Fruit fly (Drosophila melanogaster): Measurements from ENCODE around the gene comt.

comt gene

dm6 chrX:13211357-13212137 lies 47.3 kb upstream of the comt start, which contains the start of gene sno (continued):
- TF ChIP-seq Lpt (GFP tag; optimal IDR thresholded peaks at IDR 0.05) (no peak), Ssrp (tag; optimal IDR thresholded peaks at IDR 0.05) (no peak), CG15696 (tag; optimal IDR thresholded peaks at IDR 0.05) (no peak), Poxn (GFP tag; IDR thresholded peaks at IDR 0.05) (no peak), Dip3 (GFP tag; optimal IDR thresholded peaks at IDR 0.05) (no peak), MESR4 (GFP tag; optimal IDR thresholded peaks at IDR 0.05) (peak; percentile 77), oc (tag; optimal IDR thresholded peaks at IDR 0.05) (no peak), E2f1 (GFP tag; IDR thresholded peaks at IDR 0.05) (no peak), CG1647 (GFP tag; optimal IDR thresholded peaks at IDR 0.05) (no peak), Optix (GFP tag; IDR thresholded peaks at IDR 0.05) (no peak), CG1832 (GFP tag; optimal IDR thresholded peaks at IDR 0.05) (no peak), usp (GFP tag; optimal IDR thresholded peaks at IDR 0.05) (no peak), amos (GFP tag; IDR thresholded peaks at IDR 0.05; ENCODE audit: partially characterized antibody) (peak; percentile 89), disco-r (GFP tag; optimal IDR thresholded peaks at IDR 0.05) (no peak), CG12104 (GFP tag; optimal IDR thresholded peaks at IDR 0.05) (no peak), C15 (GFP tag; IDR thresholded peaks at IDR 0.05) (no peak), lilli (GFP tag; optimal IDR thresholded peaks at IDR 0.05) (no peak), CG7271 (tag; optimal IDR thresholded peaks at IDR 0.05) (no peak), chm (GFP tag; IDR thresholded peaks at IDR 0.05) (0 out of 2 replicates have a peak, but pooled peaks have one; percentile 14), CG1024 (GFP tag; IDR thresholded peaks at IDR 0.05) (no peak), CG12219 (GFP tag; optimal IDR thresholded peaks at IDR 0.05) (no peak), slp2 (GFP tag; optimal IDR thresholded peaks at IDR 0.05) (no peak), CG14014 (GFP tag; IDR thresholded peaks at IDR 0.05) (no peak), H15 (GFP tag; IDR thresholded peaks at IDR 0.05) (no peak), pfk (GFP tag; optimal IDR thresholded peaks at IDR 0.05) (no peak), CG8089 (GFP tag; optimal IDR thresholded peaks at IDR 0.05) (no peak), bowl (GFP tag; IDR thresholded peaks at IDR 0.05) (no peak), HHEX (GFP tag; optimal IDR thresholded peaks at IDR 0.05) (no peak), mld (GFP tag; IDR thresholded peaks at IDR 0.05; ENCODE audit: partially characterized antibody) (peak; percentile 87), CG13775 (GFP tag; optimal IDR thresholded peaks at IDR 0.05) (no peak), gcm2 (GFP tag; optimal IDR thresholded peaks at IDR 0.05) (no peak), CG4730 (GFP tag; IDR thresholded peaks at IDR 0.05) (no peak), CG3726 (GFP tag; IDR thresholded peaks at IDR 0.05) (no peak), CrebB (tag; optimal IDR thresholded peaks at IDR 0.05) (peak; percentile 3), cg (GFP tag; optimal IDR thresholded peaks at IDR 0.05) (peak; percentile 66), CG17802 (tag; optimal IDR thresholded peaks at IDR 0.05) (no peak), CG5245 (GFP tag; optimal IDR thresholded peaks at IDR 0.05) (no peak), h (optimal IDR thresholded peaks at IDR 0.05) (no peak), CG15601 (tag; optimal IDR thresholded peaks at IDR 0.05) (no peak), CG43689 (GFP tag; IDR thresholded peaks at IDR 0.05) (no peak), gt (GFP tag; IDR thresholded peaks at IDR 0.05) (no peak), sens (GFP tag) (no peak), nerfin-1 (tag; optimal IDR thresholded peaks at IDR 0.05) (no peak), croc (GFP tag; conservative IDR thresholded peaks at IDR 0.05) (no peak), CG9817 (tag; optimal IDR thresholded peaks at IDR 0.05) (no peak), crol (GFP tag; IDR thresholded peaks at IDR 0.05) (no peak), CG9609 (GFP tag; optimal IDR thresholded peaks at IDR 0.05) (no peak), nerfin-2 (GFP tag; IDR thresholded peaks at IDR 0.05; ENCODE audit: partially characterized antibody) (peak; percentile 70), eyg (GFP tag; optimal IDR thresholded peaks at IDR 0.05) (no peak), CG11398 (GFP tag; optimal IDR thresholded peaks at IDR 0.05) (no peak), CG31441 (GFP tag; IDR thresholded peaks at IDR 0.05) (no peak), Dref (GFP tag; IDR thresholded peaks at IDR 0.05) (peak; percentile 81)
